Fruit fly (Drosophila melanogaster): Measurements from ENCODE around the gene kug.

dm6 chr3L:19991714-19992231 lies 13.3 kb upstream of the kug start, which contains the start of the genes CG7646 and Nca:
- TF ChIP-seq oc (tag; optimal IDR thresholded peaks at IDR 0.05) (no peak), CG30431 (GFP tag; optimal IDR thresholded peaks at IDR 0.05) (no peak)

All from whole organism, embryonic.